Worm (Caenorhabditis elegans) whole organism, late embryonic: ENCODE data around the gene C01B10.3.
A peak's percentile ranks its signal among the peaks of the same experiment; 100 is the strongest.

Experiments used
- C38D4.7 ChIP-seq: fragments of 200-800 bp; sonication (Bioruptor generic); optimal IDR thresholded peaks from 2 replicates; lab custom pipeline; 2018; ENCODE audit warnings: mild to moderate bottlenecking, missing genetic modification characterization, moderate library complexity, missing compliant biosample characterization
- Y22D7AL.16 ChIP-seq: sonication (generic microtip); optimal IDR thresholded peaks from 2 replicates; lab custom pipeline; 2016; ENCODE audit warnings: missing genetic modification characterization, missing compliant biosample characterization
- ahr-1 ChIP-seq: sonication (generic microtip); optimal IDR thresholded peaks from 2 replicates; lab custom pipeline; 2016; ENCODE audit warnings: missing genetic modification characterization, missing compliant biosample characterization
- ama-1 ChIP-seq: fragments of 150-350 bp; optimal IDR thresholded peaks from 2 replicates; lab custom pipeline; 2014
- ceh-14 ChIP-seq: sonication (generic microtip); optimal IDR thresholded peaks from 2 replicates; lab custom pipeline; 2016; ENCODE audit warnings: missing genotype, missing genetic modification characterization, missing compliant biosample characterization
- ceh-24 ChIP-seq: sonication (generic microtip); optimal IDR thresholded peaks from 2 replicates; lab custom pipeline; 2016; ENCODE audit warnings: mild to moderate bottlenecking, missing genetic modification characterization, missing compliant biosample characterization
- ceh-34 ChIP-seq: sonication (generic microtip); optimal IDR thresholded peaks from 2 replicates; lab custom pipeline; 2016; ENCODE audit warnings: mild to moderate bottlenecking, missing genetic modification characterization, missing compliant biosample characterization
- ceh-48 ChIP-seq: sonication (generic microtip); optimal IDR thresholded peaks from 2 replicates; lab custom pipeline; 2016; ENCODE audit warnings: missing genetic modification characterization, inconsistent platforms, missing compliant biosample characterization
- ceh-6 ChIP-seq: fragments of 200-800 bp; sonication (Bioruptor generic); optimal IDR thresholded peaks from 2 replicates; lab custom pipeline; 2018; ENCODE audit warnings: mild to moderate bottlenecking, missing genetic modification characterization, missing compliant biosample characterization
- ceh-9 ChIP-seq: sonication (generic microtip); optimal IDR thresholded peaks from 2 replicates; lab custom pipeline; 2016; ENCODE audit warnings: mild to moderate bottlenecking, missing genetic modification characterization, inconsistent platforms, missing compliant biosample characterization
- che-1 ChIP-seq: sonication (generic microtip); optimal IDR thresholded peaks from 2 replicates; lab custom pipeline; 2016; ENCODE audit warnings: mild to moderate bottlenecking, missing genetic modification characterization, missing compliant biosample characterization
- dmd-4 ChIP-seq: sonication (generic microtip); optimal IDR thresholded peaks from 2 replicates; lab custom pipeline; 2016; ENCODE audit warnings: borderline replicate concordance, missing genetic modification characterization, missing compliant biosample characterization
- elt-2 ChIP-seq: sonication (generic microtip); optimal IDR thresholded peaks from 2 replicates; lab custom pipeline; 2016; ENCODE audit warnings: missing genetic modification reagents, missing genetic modification characterization, missing compliant biosample characterization
- gmeb-2 ChIP-seq: sonication (generic microtip); optimal IDR thresholded peaks from 2 replicates; lab custom pipeline; 2016; ENCODE audit warnings: missing genetic modification characterization, inconsistent platforms, missing compliant biosample characterization
- hlh-15 ChIP-seq: sonication (generic microtip); optimal IDR thresholded peaks from 2 replicates; lab custom pipeline; 2016; ENCODE audit warnings: missing genetic modification characterization, missing compliant biosample characterization
- hlh-30 ChIP-seq: sonication (generic microtip); optimal IDR thresholded peaks from 2 replicates; lab custom pipeline; 2017; ENCODE audit warnings: antibody characterized with exemption, missing genetic modification characterization, missing compliant biosample characterization; ENCODE audit not compliant: insufficient read depth
- hlh-6 ChIP-seq: sonication (generic microtip); optimal IDR thresholded peaks from 2 replicates; lab custom pipeline; 2016; ENCODE audit warnings: missing genotype, missing genetic modification characterization, missing compliant biosample characterization
- hlh-8 ChIP-seq: sonication (generic microtip); optimal IDR thresholded peaks from 2 replicates; lab custom pipeline; 2016; ENCODE audit warnings: missing genotype, missing genetic modification characterization, missing compliant biosample characterization
- madf-2 ChIP-seq: sonication (generic microtip); optimal IDR thresholded peaks from 2 replicates; lab custom pipeline; 2017; ENCODE audit warnings: missing genetic modification characterization, missing compliant biosample characterization
- nfya-1 ChIP-seq: sonication (generic microtip); optimal IDR thresholded peaks from 2 replicates; lab custom pipeline; 2017; ENCODE audit warnings: missing genetic modification characterization, mild to moderate bottlenecking, missing compliant biosample characterization, antibody characterized with exemption, moderate library complexity
- nhr-11 ChIP-seq: fragments of 150-350 bp; optimal IDR thresholded peaks from 2 replicates; lab custom pipeline; 2014; ENCODE audit warnings: missing biosample characterization, missing genetic modification characterization
- nhr-232 ChIP-seq: sonication (generic microtip); optimal IDR thresholded peaks from 2 replicates; lab custom pipeline; 2016; ENCODE audit warnings: missing genetic modification characterization, missing compliant biosample characterization
- npax-4 ChIP-seq: sonication (generic microtip); optimal IDR thresholded peaks from 2 replicates; lab custom pipeline; 2016; ENCODE audit warnings: missing genetic modification characterization, missing compliant biosample characterization
- odd-2 ChIP-seq: sonication (generic microtip); optimal IDR thresholded peaks from 2 replicates; lab custom pipeline; 2017; ENCODE audit warnings: antibody characterized with exemption, mild to moderate bottlenecking, missing genetic modification characterization, missing compliant biosample characterization
- pha-2 ChIP-seq: sonication (generic microtip); optimal IDR thresholded peaks from 2 replicates; lab custom pipeline; 2017; ENCODE audit warnings: mild to moderate bottlenecking, missing genetic modification characterization, missing compliant biosample characterization
- pha-4 ChIP-seq: fragments of 150-350 bp; optimal IDR thresholded peaks from 2 replicates; lab custom pipeline; 2018; ENCODE audit warnings: missing biosample characterization, missing genetic modification reagents, missing genetic modification characterization
- ref-2 ChIP-seq: sonication (generic microtip); optimal IDR thresholded peaks from 2 replicates; lab custom pipeline; 2016; ENCODE audit warnings: missing genetic modification characterization, missing compliant biosample characterization
- sdc-2 ChIP-seq: sonication (generic microtip); optimal IDR thresholded peaks from 2 replicates; lab custom pipeline; 2016; ENCODE audit warnings: missing genotype, missing genetic modification characterization, missing compliant biosample characterization
- sox-2 ChIP-seq: fragments of 200-800 bp; sonication (Bioruptor generic); IDR thresholded peaks from 2 replicates; pipeline ENCODE4 v1.3.6; 2022; ENCODE audit warnings: missing genetic modification reagents, missing genetic modification characterization, missing compliant biosample characterization
- sox-4 ChIP-seq: sonication (generic microtip); optimal IDR thresholded peaks from 2 replicates; lab custom pipeline; 2017; ENCODE audit warnings: mild to moderate bottlenecking, missing genetic modification characterization, inconsistent platforms, missing compliant biosample characterization
- tbx-2 ChIP-seq: sonication (generic microtip); optimal IDR thresholded peaks from 2 replicates; lab custom pipeline; 2016; ENCODE audit warnings: missing genetic modification characterization, missing compliant biosample characterization
- unc-42 ChIP-seq: sonication (generic microtip); optimal IDR thresholded peaks from 2 replicates; lab custom pipeline; 2016; ENCODE audit warnings: missing genotype, missing genetic modification characterization, missing compliant biosample characterization
- unc-55 ChIP-seq: sonication (generic microtip); optimal IDR thresholded peaks from 2 replicates; lab custom pipeline; 2017; ENCODE audit warnings: missing biosample characterization, missing genetic modification reagents, missing genetic modification characterization
- zip-5 ChIP-seq: sonication (generic microtip); optimal IDR thresholded peaks from 2 replicates; lab custom pipeline; 2016; ENCODE audit warnings: missing genetic modification characterization, missing compliant biosample characterization

C01B10.3 gene

ce11 chrIV:6627798-6628197, 6.6 kb upstream of the C01B10.3 start, which contains the start of gene cest-5.2:
cest-5.2 (minus strand) TSS chrIV:6627925.
- TF ChIP-seq sox-4 (tag; lab: Kevin White, UChicago) (no peak), elt-2 (tag; lab: Kevin White, UChicago) (peak; percentile 73), hlh-15 (tag; lab: Kevin White, UChicago) (no peak)

- no peak for TF ChIP-seq gmeb-2
- TF ChIP-seq hlh-8 (tag; lab: Kevin White, UChicago), result no peak
- TF ChIP-seq odd-2, result no peak
- no peak for TF ChIP-seq tbx-2
- TF ChIP-seq madf-2, result no peak
- TF ChIP-seq Y22D7AL.16 (tag; lab: Kevin White, UChicago), result no peak
- no peak for TF ChIP-seq ref-2
- TF ChIP-seq ceh-34, result no peak
- no peak for TF ChIP-seq elt-2 (tag; lab: Kevin White, UChicago)
Measured at ce11 chrIV:6623390-6623789, 2.2 kb upstream of the C01B10.3 start, which contains the start of gene C01B10.44. C01B10.44 (plus strand) TSS chrIV:6623690.

- TF ChIP-seq ama-1, result no peak
Measured at ce11 chrIV:6622142-6622541, 990 bp upstream of the C01B10.3 start.

ce11 chrIV:6618607-6619006, 2.5 kb downstream of the C01B10.3 start:
- no peak for TF ChIP-seq pha-2 (tag; lab: Kevin White, UChicago)
- TF ChIP-seq unc-42 (tag; lab: Kevin White, UChicago), result no peak
- TF ChIP-seq nhr-232 (tag; lab: Kevin White, UChicago), result no peak
- TF ChIP-seq madf-2, result no peak
- no peak for TF ChIP-seq hlh-30
- no peak for TF ChIP-seq nfya-1 (tag; lab: Kevin White, UChicago)
- no peak for TF ChIP-seq ceh-14 (tag; lab: Kevin White, UChicago)
- TF ChIP-seq ceh-24 (tag; lab: Kevin White, UChicago), result no peak
- TF ChIP-seq sox-2 (GFP tag; lab: Robert Waterston, UW), result no peak
- no peak for TF ChIP-seq pha-4
- no peak for TF ChIP-seq C38D4.7 (GFP tag; lab: Kevin White, UChicago)
- TF ChIP-seq ceh-9 (tag; lab: Kevin White, UChicago), result no peak
- TF ChIP-seq hlh-15 (tag; lab: Kevin White, UChicago), result no peak
- TF ChIP-seq npax-4 (tag; lab: Kevin White, UChicago), result no peak
- no peak for TF ChIP-seq nhr-11 (tag; lab: Kevin White, UChicago)
- no peak for TF ChIP-seq ref-2
- no peak for TF ChIP-seq ama-1

ce11 chrIV:6613296-6613695, 7.9 kb downstream of the C01B10.3 start, which contains the start of gene drh-1:
drh-1 (minus strand) TSS chrIV:6613353.
- TF ChIP-seq dmd-4 (no peak), ceh-48 (tag; lab: Kevin White, UChicago) (no peak), ceh-9 (tag; lab: Kevin White, UChicago) (no peak), sdc-2 (tag; lab: Kevin White, UChicago) (no peak), tbx-2 (no peak), C38D4.7 (GFP tag; lab: Kevin White, UChicago) (no peak), ceh-6 (GFP tag; lab: Kevin White, UChicago) (no peak), zip-5 (tag; lab: Kevin White, UChicago) (no peak), hlh-6 (no peak), ahr-1 (no peak), ceh-14 (tag; lab: Kevin White, UChicago) (no peak), ceh-34 (no peak), che-1 (tag; lab: Kevin White, UChicago) (no peak), unc-55 (no peak), unc-42 (tag; lab: Kevin White, UChicago) (no peak), Y22D7AL.16 (tag; lab: Kevin White, UChicago) (no peak), odd-2 (no peak), ceh-24 (tag; lab: Kevin White, UChicago) (no peak), ama-1 (no peak)
- TF ChIP-seq, all 69 proteins: peak for 0
